Fruit fly (Drosophila melanogaster) whole organism, prepupa: ENCODE data around the gene Bre1.

Experiments used
- CG10631 ChIP-seq: fragments of 200-800 bp; sonication (Bioruptor generic); optimal IDR thresholded peaks from 2 replicates; lab custom pipeline; 2016; ENCODE audit warnings: missing biosample characterization, missing genetic modification characterization
- CG10669 ChIP-seq: fragments of 200-800 bp; sonication (Bioruptor generic); optimal IDR thresholded peaks from 3 replicates; lab custom pipeline; 2018; ENCODE audit warnings: missing biosample characterization, mild to moderate bottlenecking, missing genetic modification characterization, moderate library complexity
- CG11762 ChIP-seq: fragments of 200-800 bp; sonication (Bioruptor generic); optimal IDR thresholded peaks from 3 replicates; lab custom pipeline; 2016; ENCODE audit warnings: missing biosample characterization, missing genetic modification characterization; ENCODE audit not compliant: insufficient read depth
- CG15336 ChIP-seq: fragments of 200-800 bp; sonication (Bioruptor generic); IDR thresholded peaks from 2 replicates; pipeline ENCODE4 v1.3.6; 2022; ENCODE audit warnings: missing biosample characterization, missing genetic modification characterization
- CG1621 ChIP-seq: fragments of 200-800 bp; sonication (Bioruptor generic); optimal IDR thresholded peaks from 3 replicates; lab custom pipeline; 2018; ENCODE audit warnings: missing biosample characterization, mild to moderate bottlenecking, missing genetic modification characterization
- CG34406 ChIP-seq: fragments of 200-800 bp; sonication (Bioruptor generic); optimal IDR thresholded peaks from 3 replicates; lab custom pipeline; 2016; ENCODE audit warnings: missing biosample characterization, missing genetic modification characterization
- CG4318 ChIP-seq: fragments of 200-800 bp; sonication (Bioruptor generic); optimal IDR thresholded peaks from 3 replicates; lab custom pipeline; 2017; ENCODE audit warnings: missing biosample characterization, mild to moderate bottlenecking, missing genetic modification characterization
- CG6276 ChIP-seq: fragments of 200-800 bp; sonication (Bioruptor generic); optimal IDR thresholded peaks from 2 replicates; lab custom pipeline; 2017; ENCODE audit warnings: missing biosample characterization, mild to moderate bottlenecking, missing genetic modification characterization
- CG6808 ChIP-seq: fragments of 200-800 bp; sonication (Bioruptor generic); optimal IDR thresholded peaks from 3 replicates; lab custom pipeline; 2017; ENCODE audit warnings: missing biosample characterization, missing genetic modification characterization, mild to moderate bottlenecking, moderate library complexity, missing genetic modification reagents
- CG6854 ChIP-seq: fragments of 200-800 bp; sonication (Bioruptor generic); optimal IDR thresholded peaks from 2 replicates; lab custom pipeline; 2017; ENCODE audit warnings: missing biosample characterization, mild to moderate bottlenecking, missing genetic modification characterization
- CG8119 ChIP-seq: fragments of 200-800 bp; sonication (Bioruptor generic); IDR thresholded peaks from 3 replicates; pipeline ENCODE4 v1.3.6; 2022; ENCODE audit warnings: missing biosample characterization, missing genetic modification characterization
- CG8319 ChIP-seq: fragments of 200-800 bp; sonication (Bioruptor generic); optimal IDR thresholded peaks from 3 replicates; lab custom pipeline; 2016; ENCODE audit warnings: missing biosample characterization, missing genetic modification characterization
- CG8632 ChIP-seq: fragments of 200-800 bp; sonication (Bioruptor generic); optimal IDR thresholded peaks from 3 replicates; lab custom pipeline; 2016; ENCODE audit warnings: missing biosample characterization, missing genetic modification characterization
- CG9139 ChIP-seq: fragments of 200-800 bp; sonication (Bioruptor generic); optimal IDR thresholded peaks from 3 replicates; lab custom pipeline; 2017; ENCODE audit warnings: missing biosample characterization, mild to moderate bottlenecking, missing genetic modification characterization
- Eip78C ChIP-seq: fragments of 200-800 bp; sonication (Bioruptor generic); peaks from one replicate; lab custom pipeline; 2016; ENCODE audit warnings: missing biosample characterization, missing genetic modification characterization
- Eip93F ChIP-seq: fragments of 200-800 bp; sonication (Bioruptor generic); optimal IDR thresholded peaks from 2 replicates; lab custom pipeline; 2016; ENCODE audit warnings: missing biosample characterization, mild to moderate bottlenecking, missing genetic modification characterization
- Ets21C ChIP-seq: fragments of 200-800 bp; sonication (Bioruptor generic); optimal IDR thresholded peaks from 3 replicates; lab custom pipeline; 2016; ENCODE audit warnings: missing biosample characterization, missing genetic modification characterization
- Gug ChIP-seq: fragments of 200-800 bp; sonication (Bioruptor generic); IDR thresholded peaks from 2 replicates; pipeline ENCODE4 v1.3.6; 2022; ENCODE audit warnings: missing biosample characterization, missing genetic modification characterization
- Hr39 ChIP-seq: fragments of 200-800 bp; sonication (Bioruptor generic); optimal IDR thresholded peaks from 2 replicates; lab custom pipeline; 2016; ENCODE audit warnings: missing biosample characterization, missing genetic modification characterization
- Hr4 ChIP-seq: fragments of 200-800 bp; sonication (Bioruptor generic); optimal IDR thresholded peaks from 3 replicates; lab custom pipeline; 2016; ENCODE audit warnings: missing biosample characterization, missing genetic modification characterization
- Lpt ChIP-seq: fragments of 200-800 bp; sonication (Bioruptor generic); optimal IDR thresholded peaks from 3 replicates; lab custom pipeline; 2016; ENCODE audit warnings: missing biosample characterization, missing genetic modification characterization
- OdsH ChIP-seq: fragments of 200-800 bp; sonication (Bioruptor generic); optimal IDR thresholded peaks from 3 replicates; lab custom pipeline; 2016; ENCODE audit warnings: missing biosample characterization, missing genetic modification characterization
- Sox102F ChIP-seq: fragments of 200-800 bp; sonication (Bioruptor generic); optimal IDR thresholded peaks from 2 replicates; lab custom pipeline; 2016; ENCODE audit warnings: missing biosample characterization, mild to moderate bottlenecking, missing genetic modification characterization
- Sox14 ChIP-seq: fragments of 200-800 bp; sonication (Bioruptor generic); optimal IDR thresholded peaks from 3 replicates; lab custom pipeline; 2016; ENCODE audit warnings: missing biosample characterization, missing genetic modification characterization
- Sox15 ChIP-seq: fragments of 200-800 bp; sonication (Bioruptor generic); optimal IDR thresholded peaks from 3 replicates; lab custom pipeline; 2016; ENCODE audit warnings: missing biosample characterization, missing genetic modification characterization
- achi ChIP-seq: fragments of 200-800 bp; sonication (Bioruptor generic); optimal IDR thresholded peaks from 3 replicates; lab custom pipeline; 2016; ENCODE audit warnings: missing biosample characterization, missing genetic modification characterization
- acj6 ChIP-seq: fragments of 200-800 bp; sonication (Bioruptor generic); optimal IDR thresholded peaks from 3 replicates; lab custom pipeline; 2016; ENCODE audit warnings: missing biosample characterization, missing genetic modification characterization
- dac ChIP-seq: fragments of 200-800 bp; sonication (Bioruptor generic); optimal IDR thresholded peaks from 2 replicates; lab custom pipeline; 2017; ENCODE audit warnings: missing biosample characterization, mild to moderate bottlenecking, missing genetic modification characterization
- eg ChIP-seq: fragments of 200-800 bp; sonication (Bioruptor generic); IDR thresholded peaks from 3 replicates; pipeline ENCODE4 v1.3.6; 2022; ENCODE audit warnings: missing biosample characterization, missing genetic modification characterization
- esn ChIP-seq: fragments of 200-800 bp; sonication (Bioruptor generic); optimal IDR thresholded peaks from 2 replicates; lab custom pipeline; 2016; ENCODE audit warnings: missing biosample characterization, mild to moderate bottlenecking, missing genetic modification characterization, moderate library complexity
- fd59A ChIP-seq: fragments of 200-800 bp; sonication (Bioruptor generic); optimal IDR thresholded peaks from 2 replicates; lab custom pipeline; 2017; ENCODE audit warnings: missing biosample characterization, mild to moderate bottlenecking, missing genetic modification characterization, missing genetic modification reagents
- fd85E ChIP-seq: fragments of 200-800 bp; sonication (Bioruptor generic); optimal IDR thresholded peaks from 3 replicates; lab custom pipeline; 2016; ENCODE audit warnings: missing biosample characterization, missing genetic modification characterization
- fkh ChIP-seq: fragments of 200-800 bp; sonication (Bioruptor generic); optimal IDR thresholded peaks from 3 replicates; lab custom pipeline; 2017; ENCODE audit warnings: missing biosample characterization, mild to moderate bottlenecking, missing genetic modification characterization, moderate library complexity
- lz ChIP-seq: fragments of 200-800 bp; sonication (Bioruptor generic); optimal IDR thresholded peaks from 3 replicates; lab custom pipeline; 2016; ENCODE audit warnings: missing biosample characterization, missing genetic modification characterization
- net ChIP-seq: fragments of 200-800 bp; sonication (Bioruptor generic); optimal IDR thresholded peaks from 3 replicates; lab custom pipeline; 2016; ENCODE audit warnings: missing biosample characterization, missing genetic modification characterization
- pdm3 ChIP-seq: fragments of 200-800 bp; sonication (Bioruptor generic); optimal IDR thresholded peaks from 3 replicates; lab custom pipeline; 2016; ENCODE audit warnings: missing biosample characterization, missing genetic modification characterization
- salr ChIP-seq, 2 experiments: fragments of 200-800 bp; sonication (Bioruptor generic); optimal IDR thresholded peaks; 3 replicates each; lab custom pipeline; 2016 to 2018; ENCODE audit warnings: missing biosample characterization in 2 of 2, missing genetic modification characterization in 2 of 2, mild to moderate bottlenecking in 1 of 2
- spab ChIP-seq: fragments of 200-800 bp; sonication (Bioruptor generic); optimal IDR thresholded peaks from 2 replicates; lab custom pipeline; 2017; ENCODE audit warnings: missing biosample characterization, mild to moderate bottlenecking, missing genetic modification characterization, missing genetic modification reagents
- ss ChIP-seq, 2 experiments: fragments of 200-800 bp; sonication (Bioruptor generic); optimal IDR thresholded peaks; 2 replicates in 1 of 2; 3 replicates in 1 of 2; lab custom pipeline; 2017 to 2018; ENCODE audit warnings: mild to moderate bottlenecking in 2 of 2, missing biosample characterization in 2 of 2, missing genetic modification characterization in 2 of 2, moderate library complexity in 1 of 2
- svp ChIP-seq: fragments of 200-800 bp; sonication (Bioruptor generic); peaks from one replicate; lab custom pipeline; 2016; ENCODE audit warnings: missing biosample characterization, missing genetic modification characterization
- vri ChIP-seq: fragments of 200-800 bp; sonication (Bioruptor generic); optimal IDR thresholded peaks from 3 replicates; lab custom pipeline; 2016; ENCODE audit warnings: missing biosample characterization, mild to moderate bottlenecking, missing genetic modification characterization

Gene Bre1

dm6 chr3L:5764922-5765843, 28.8 kb downstream of the Bre1 start, which contains the start of gene CG10576:
TSS of gene CG10576 (minus strand) at chr3L:5765702.
- no peak for TF ChIP-seq pdm3 (GFP tag; lab: Kevin White, UChicago)
- no peak for TF ChIP-seq CG10669 (GFP tag; lab: Kevin White, UChicago)
- TF ChIP-seq acj6 (GFP tag; lab: Kevin White, UChicago), result no peak
- TF ChIP-seq CG15336 (GFP tag; lab: Robert Waterston, UW), result no peak
- TF ChIP-seq CG8319 (GFP tag; lab: Kevin White, UChicago), result no peak
- TF ChIP-seq fd59A (GFP tag; lab: Kevin White, UChicago), result no peak
- TF ChIP-seq net (GFP tag; lab: Kevin White, UChicago), result no peak
- TF ChIP-seq OdsH (GFP tag; lab: Kevin White, UChicago), result no peak
- no peak for TF ChIP-seq CG4318
- TF ChIP-seq salr (GFP tag; optimal IDR thresholded peaks at IDR 0.05; lab: Kevin White, UChicago), result no peak
- no peak for TF ChIP-seq fd85E
- TF ChIP-seq CG6276 (GFP tag; lab: Kevin White, UChicago), result no peak
- no peak for TF ChIP-seq Hr4
- no peak for TF ChIP-seq Eip78C (GFP tag; lab: Kevin White, UChicago)
- no peak for TF ChIP-seq svp (GFP tag; lab: Kevin White, UChicago)
- TF ChIP-seq CG8632 (GFP tag; lab: Kevin White, UChicago), result no peak

- TF ChIP-seq Gug (0 out of 2 replicates have a peak, but pooled peaks have one; percentile 7), Lpt (peak; percentile 3), CG8319 (GFP tag; lab: Kevin White, UChicago) (no peak), lz (GFP tag; lab: Kevin White, UChicago) (no peak), CG1621 (tag; lab: Kevin White, UChicago) (no peak), Sox15 (GFP tag; lab: Kevin White, UChicago) (no peak), Ets21C (GFP tag; lab: Kevin White, UChicago) (no peak), spab (GFP tag; lab: Kevin White, UChicago) (no peak), Hr39 (no peak), eg (peak; percentile 23; the same call in 1 of the 3 replicates), fkh (no peak), CG6854 (GFP tag; lab: Kevin White, UChicago) (no peak), Eip78C (GFP tag; lab: Kevin White, UChicago) (peak; percentile 43), CG10669 (GFP tag; lab: Kevin White, UChicago) (no peak), vri (GFP tag; lab: Kevin White, UChicago) (peak; percentile 94)
These were observed 40.2 kb downstream of the Bre1 start for dm6 chr3L:5753605-5754365.

DNA sequence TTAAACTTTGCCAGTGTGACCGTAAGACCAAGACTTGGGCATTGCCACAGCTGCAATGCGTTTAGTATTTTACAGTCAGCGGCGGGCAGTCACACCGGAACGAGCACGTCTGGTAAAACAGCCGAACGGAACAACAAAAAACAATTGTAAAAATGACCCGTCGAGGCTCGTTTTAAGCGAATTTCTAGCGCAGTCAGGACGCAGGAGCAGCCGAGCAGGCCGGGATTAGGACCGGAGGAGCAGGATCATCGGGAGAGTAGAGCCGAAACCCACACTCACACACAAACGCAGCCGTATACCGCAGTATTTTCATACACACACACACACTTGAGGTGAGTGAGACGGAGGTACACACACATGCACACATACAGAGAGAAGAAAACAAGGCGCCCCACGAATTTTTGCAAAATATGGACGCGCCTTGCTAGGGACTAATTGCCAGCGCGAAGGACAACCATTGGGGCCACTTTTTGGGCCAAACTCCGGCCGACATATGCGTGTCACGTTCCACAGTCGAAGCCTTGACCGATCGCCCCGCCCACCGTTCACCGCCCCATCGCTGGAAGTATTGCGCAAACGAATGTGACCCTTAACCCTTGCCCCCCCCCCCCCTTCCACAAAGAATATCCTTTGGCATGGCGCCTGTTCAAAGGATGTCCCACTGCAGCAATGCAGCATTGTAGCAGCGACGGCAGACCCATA, 40.9 kb downstream of the Bre1 start, which contains the start of gene Usp47:
TSS of gene Usp47 (plus strand) at position 71 of the 702 bp plus-strand sequence.
- TF ChIP-seq achi (GFP tag; lab: Kevin White, UChicago), result no peak
- TF ChIP-seq OdsH (GFP tag; lab: Kevin White, UChicago), result no peak
- TF ChIP-seq CG4318, result no peak
- no peak for TF ChIP-seq CG10631 (GFP tag; lab: Kevin White, UChicago)
- TF ChIP-seq CG6854 (GFP tag; lab: Kevin White, UChicago), result peak; percentile 14
- no peak for TF ChIP-seq CG34406 (GFP tag; lab: Kevin White, UChicago)
- TF ChIP-seq CG8319 (GFP tag; lab: Kevin White, UChicago), result no peak
- TF ChIP-seq esn (GFP tag; lab: Kevin White, UChicago), result no peak
- TF ChIP-seq dac (GFP tag; lab: Kevin White, UChicago), result no peak
- TF ChIP-seq fkh, result no peak
- TF ChIP-seq Sox102F (GFP tag; lab: Kevin White, UChicago), result no peak
- TF ChIP-seq CG11762, result no peak
- TF ChIP-seq ss (GFP tag; optimal IDR thresholded peaks at IDR 0.05; lab: Kevin White, UChicago), result peak; percentile 43 to 53
- TF ChIP-seq CG8119 (GFP tag; lab: Robert Waterston, UW), result 0 out of 3 replicates have a peak, but pooled peaks have one; percentile 38
- no peak for TF ChIP-seq CG6276 (GFP tag; lab: Kevin White, UChicago)
- TF ChIP-seq lz (GFP tag; lab: Kevin White, UChicago), result no peak
- peak; percentile 26 for TF ChIP-seq Sox14 (GFP tag; lab: Kevin White, UChicago)
- peak; percentile 54 for TF ChIP-seq Eip78C (GFP tag; lab: Kevin White, UChicago)
- TF ChIP-seq CG6808 (GFP tag; lab: Kevin White, UChicago), result peak; percentile 38
- TF ChIP-seq CG9139 (GFP tag; lab: Kevin White, UChicago), result no peak
- no peak for TF ChIP-seq Sox15 (GFP tag; lab: Kevin White, UChicago)
- TF ChIP-seq CG1621 (tag; lab: Kevin White, UChicago), result peak; percentile 33
- TF ChIP-seq Eip93F, result no peak
- no peak for TF ChIP-seq Gug
- TF ChIP-seq net (GFP tag; lab: Kevin White, UChicago), result peak; percentile 27
- TF ChIP-seq vri (GFP tag; lab: Kevin White, UChicago), result peak; percentile 51
- no peak for TF ChIP-seq CG10669 (GFP tag; lab: Kevin White, UChicago)
